Worm (Caenorhabditis elegans) whole organism, young adult: ENCODE measurements around the gene F39G3.2.

Source experiments
- B0035.1 ChIP-seq: sonication (generic microtip); optimal IDR thresholded peaks from 2 replicates; lab custom pipeline; 2016; ENCODE audit warnings: missing genetic modification characterization, mild to moderate bottlenecking, missing compliant biosample characterization, missing genotype, missing genetic modification reagents
- B0336.3 ChIP-seq: fragments of 200-800 bp; sonication (Bioruptor generic); IDR thresholded peaks from 2 replicates; pipeline ENCODE4 v1.3.6; 2022; ENCODE audit warnings: missing genetic modification characterization, missing compliant biosample characterization
- C17E4.6 ChIP-seq: fragments of 200-800 bp; sonication (Bioruptor generic); IDR thresholded peaks from 2 replicates; pipeline ENCODE4 v1.3.6; 2022; ENCODE audit warnings: missing genetic modification reagents, missing genetic modification characterization, missing compliant biosample characterization
- F10E7.11 ChIP-seq: sonication (generic microtip); optimal IDR thresholded peaks from 2 replicates; lab custom pipeline; 2017; ENCODE audit warnings: mild to moderate bottlenecking, missing genetic modification characterization, moderate library complexity, missing compliant biosample characterization
- F33H1.4 ChIP-seq: fragments of 200-800 bp; sonication (Bioruptor generic); IDR thresholded peaks from 2 replicates; pipeline ENCODE4 v1.3.6; 2022; ENCODE audit warnings: missing genetic modification reagents, missing genetic modification characterization, missing compliant biosample characterization
- F39B2.1 ChIP-seq: fragments of 200-800 bp; sonication (Bioruptor generic); IDR thresholded peaks from 2 replicates; pipeline ENCODE4 v1.3.6; 2022; ENCODE audit warnings: missing genetic modification reagents, missing genetic modification characterization, missing compliant biosample characterization
- F49E8.2 ChIP-seq: sonication (generic microtip); optimal IDR thresholded peaks from 3 replicates; lab custom pipeline; 2017; ENCODE audit warnings: missing genetic modification characterization, mild to moderate bottlenecking, missing compliant biosample characterization, antibody characterized with exemption, moderate library complexity; ENCODE audit not compliant: insufficient read depth
- K11D2.4 ChIP-seq: fragments of 200-800 bp; sonication (Bioruptor generic); IDR thresholded peaks from 2 replicates; pipeline ENCODE4 v1.3.6; 2022; ENCODE audit warnings: missing genetic modification reagents, missing genetic modification characterization, missing compliant biosample characterization
- T26A5.8 ChIP-seq: sonication (generic microtip); optimal IDR thresholded peaks from 2 replicates; lab custom pipeline; 2016; ENCODE audit warnings: missing genetic modification characterization, missing compliant biosample characterization
- Y53G8AR.9 ChIP-seq: fragments of 200-800 bp; sonication (Bioruptor generic); conservative IDR thresholded peaks from 2 replicates; pipeline ENCODE4 v1.3.6; 2022; ENCODE audit warnings: missing genetic modification reagents, missing genetic modification characterization, missing compliant biosample characterization
- Y56A3A.18 ChIP-seq: fragments of 200-800 bp; sonication (Bioruptor generic); IDR thresholded peaks from 2 replicates; pipeline ENCODE4 v1.3.6; 2022; ENCODE audit warnings: missing genetic modification reagents, missing genetic modification characterization, missing compliant biosample characterization
- Y95B8A.8 ChIP-seq: fragments of 200-800 bp; sonication (Bioruptor generic); IDR thresholded peaks from 2 replicates; pipeline ENCODE4 v1.3.6; 2022; ENCODE audit warnings: missing genetic modification reagents, missing genetic modification characterization, missing compliant biosample characterization
- ama-1 ChIP-seq, 3 experiments: fragments of 150-350 bp in 1 of 3; sonication (generic microtip) in 2 of 3; optimal IDR thresholded peaks; 2 replicates each; lab custom pipeline; 2014 to 2018; ENCODE audit warnings: missing biosample characterization in 2 of 3, missing genetic modification characterization in 2 of 3, missing genetic modification reagents in 2 of 3
- ceh-58 ChIP-seq: fragments of 200-800 bp; sonication (Bioruptor generic); IDR thresholded peaks from 2 replicates; pipeline ENCODE4 v1.3.6; 2022; ENCODE audit warnings: missing genetic modification characterization, missing compliant biosample characterization
- ceh-91 ChIP-seq: fragments of 200-800 bp; sonication (Bioruptor generic); IDR thresholded peaks from 2 replicates; pipeline ENCODE4 v1.3.6; 2022; ENCODE audit warnings: missing genetic modification reagents, missing genetic modification characterization, missing compliant biosample characterization
- dpff-1 ChIP-seq: sonication (generic microtip); optimal IDR thresholded peaks from 2 replicates; lab custom pipeline; 2017; ENCODE audit warnings: mild to moderate bottlenecking, missing genetic modification characterization, missing compliant biosample characterization
- dpl-1 ChIP-seq: fragments of 150-350 bp; optimal IDR thresholded peaks from 2 replicates; lab custom pipeline; 2014; ENCODE audit warnings: missing biosample characterization, missing genetic modification reagents, missing genetic modification characterization
- efl-1 ChIP-seq: fragments of 150-350 bp; optimal IDR thresholded peaks from 2 replicates; lab custom pipeline; 2014; ENCODE audit warnings: missing biosample characterization, missing genetic modification reagents, missing genetic modification characterization
- egrh-3 ChIP-seq: fragments of 200-800 bp; sonication (Bioruptor generic); IDR thresholded peaks from 2 replicates; pipeline ENCODE4 v1.3.6; 2022; ENCODE audit warnings: missing genetic modification reagents, missing genetic modification characterization, missing compliant biosample characterization
- fkh-3 ChIP-seq: sonication (generic microtip); optimal IDR thresholded peaks from 2 replicates; lab custom pipeline; 2016; ENCODE audit warnings: mild to moderate bottlenecking, missing genetic modification characterization, missing compliant biosample characterization
- him-1 ChIP-seq: sonication (generic microtip); optimal IDR thresholded peaks from 2 replicates; lab custom pipeline; 2016; ENCODE audit warnings: missing genotype, missing genetic modification reagents, missing genetic modification characterization, missing compliant biosample characterization
- hmg-20 ChIP-seq: fragments of 200-800 bp; sonication (Bioruptor generic); IDR thresholded peaks from 2 replicates; pipeline ENCODE4 v1.3.6; 2022; ENCODE audit warnings: missing genetic modification reagents, missing genetic modification characterization, missing compliant biosample characterization
- hsf-1 ChIP-seq: fragments of 200-800 bp; sonication (Bioruptor generic); IDR thresholded peaks from 2 replicates; pipeline ENCODE4 v1.3.6; 2022; ENCODE audit warnings: missing genetic modification reagents, missing genetic modification characterization, missing compliant biosample characterization
- lag-1 ChIP-seq: fragments of 200-800 bp; sonication (Bioruptor generic); IDR thresholded peaks from 2 replicates; pipeline ENCODE4 v1.3.6; 2022; ENCODE audit warnings: missing genetic modification reagents, missing genetic modification characterization, missing compliant biosample characterization
- lin-35 ChIP-seq, 3 experiments: fragments of 150-350 bp in 2 of 3; sonication (generic microtip) in 1 of 3; optimal IDR thresholded peaks; 2 replicates each; lab custom pipeline; 2014 to 2018; ENCODE audit warnings: missing biosample characterization in 3 of 3, missing genetic modification characterization in 3 of 3, missing genetic modification reagents in 3 of 3
- lin-54 ChIP-seq: fragments of 200-800 bp; sonication (Bioruptor generic); optimal IDR thresholded peaks from 2 replicates; lab custom pipeline; 2018; ENCODE audit warnings: mild to moderate bottlenecking, missing genetic modification characterization, missing compliant biosample characterization
- lir-1 ChIP-seq: fragments of 200-800 bp; sonication (Bioruptor generic); conservative IDR thresholded peaks from 2 replicates; pipeline ENCODE4 v1.3.6; 2022; ENCODE audit warnings: missing genetic modification reagents, missing genetic modification characterization, missing compliant biosample characterization
- madf-10 ChIP-seq: sonication (generic microtip); optimal IDR thresholded peaks from 2 replicates; lab custom pipeline; 2016; ENCODE audit warnings: mild to moderate bottlenecking, missing genetic modification characterization, missing compliant biosample characterization
- madf-3 ChIP-seq: fragments of 200-800 bp; sonication (Bioruptor generic); IDR thresholded peaks from 2 replicates; pipeline ENCODE4 v1.3.6; 2022; ENCODE audit warnings: missing genetic modification reagents, missing genetic modification characterization, missing compliant biosample characterization
- madf-6 ChIP-seq: fragments of 200-800 bp; sonication (Bioruptor generic); IDR thresholded peaks from 2 replicates; pipeline ENCODE4 v1.3.6; 2022; ENCODE audit warnings: missing genetic modification reagents, missing genetic modification characterization, missing compliant biosample characterization
- madf-8 ChIP-seq: fragments of 200-800 bp; sonication (Bioruptor generic); conservative IDR thresholded peaks from 2 replicates; pipeline ENCODE4 v1.3.6; 2022; ENCODE audit warnings: missing genetic modification reagents, missing genetic modification characterization, missing compliant biosample characterization
- mcd-1 ChIP-seq: fragments of 200-800 bp; sonication (Bioruptor generic); IDR thresholded peaks from 2 replicates; pipeline ENCODE4 v1.3.6; 2022; ENCODE audit warnings: missing genetic modification reagents, missing genetic modification characterization, missing compliant biosample characterization
- nhr-179 ChIP-seq: sonication (generic microtip); optimal IDR thresholded peaks from 2 replicates; lab custom pipeline; 2016; ENCODE audit warnings: mild to moderate bottlenecking, missing genetic modification characterization, missing compliant biosample characterization
- nhr-27 ChIP-seq: fragments of 200-800 bp; sonication (Bioruptor generic); optimal IDR thresholded peaks from 2 replicates; lab custom pipeline; 2018; ENCODE audit warnings: mild to moderate bottlenecking, missing genetic modification characterization, moderate library complexity, missing compliant biosample characterization
- sea-2 ChIP-seq: fragments of 200-800 bp; sonication (Bioruptor generic); IDR thresholded peaks from 2 replicates; pipeline ENCODE4 v1.3.6; 2022; ENCODE audit warnings: missing genetic modification characterization, missing compliant biosample characterization
- snpc-1.1 ChIP-seq: sonication (generic microtip); optimal IDR thresholded peaks from 2 replicates; lab custom pipeline; 2017; ENCODE audit warnings: missing genetic modification characterization, mild to moderate bottlenecking, missing compliant biosample characterization, antibody characterized with exemption, moderate library complexity, missing genotype, missing genetic modification reagents; ENCODE audit not compliant: insufficient read depth
- snpc-4 ChIP-seq, 5 experiments: fragments of 150-350 bp in 1 of 5; sonication (generic microtip) in 4 of 5; optimal IDR thresholded peaks; 2 replicates each; lab custom pipeline; 2014 to 2018; ENCODE audit warnings: missing genetic modification characterization in 5 of 5, missing biosample characterization in 3 of 5, antibody characterized with exemption in 2 of 5, mild to moderate bottlenecking in 2 of 5, missing compliant biosample characterization in 2 of 5, missing genotype in 2 of 5, moderate library complexity in 2 of 5, missing genetic modification reagents in 1 of 5
- somi-1 ChIP-seq: fragments of 200-800 bp; sonication (Bioruptor generic); optimal IDR thresholded peaks from 2 replicates; lab custom pipeline; 2018; ENCODE audit warnings: mild to moderate bottlenecking, missing genetic modification characterization, missing compliant biosample characterization
- sptf-2 ChIP-seq: fragments of 200-800 bp; sonication (Bioruptor generic); optimal IDR thresholded peaks from 2 replicates; lab custom pipeline; 2018; ENCODE audit warnings: mild to moderate bottlenecking, missing genetic modification characterization, missing compliant biosample characterization
- xnd-1 ChIP-seq: sonication (generic microtip); optimal IDR thresholded peaks from 2 replicates; lab custom pipeline; 2016; ENCODE audit warnings: missing genotype, missing genetic modification reagents, missing genetic modification characterization, missing compliant biosample characterization
- ztf-28 ChIP-seq: fragments of 200-800 bp; sonication (Bioruptor generic); IDR thresholded peaks from 2 replicates; pipeline ENCODE4 v1.3.6; 2022; ENCODE audit warnings: missing genetic modification reagents, missing genetic modification characterization, missing compliant biosample characterization

The F39G3.2 gene

ce11 chrV:4755308-4756029 is 17.8 kb downstream of the F39G3.2 start, which contains the start of gene pgl-3 (continued):
- TF ChIP-seq madf-6 (GFP tag; lab: Robert Waterston, UW) (peak; percentile 70), madf-3 (peak; percentile 77; the same call in 1 of the 2 replicates), ama-1 (optimal IDR thresholded peaks at IDR 0.05; lab: Kevin White, UChicago) (no peak), ama-1 (GFP tag; optimal IDR thresholded peaks at IDR 0.05; lab: Kevin White, UChicago) (no peak), efl-1 (GFP tag; lab: Kevin White, UChicago) (peak; percentile 47), him-1 (tag; lab: Kevin White, UChicago) (peak; percentile 46), lin-54 (GFP tag; lab: Kevin White, UChicago) (peak; percentile 52), dpl-1 (GFP tag; lab: Kevin White, UChicago) (peak; percentile 22), snpc-1.1 (tag; lab: Kevin White, UChicago) (peak; percentile 18), ceh-91 (GFP tag; lab: Robert Waterston, UW) (peak; percentile 45; the same call in 1 of the 2 replicates), madf-10 (tag; lab: Kevin White, UChicago) (no peak), F10E7.11 (tag; lab: Kevin White, UChicago) (no peak), Y56A3A.18 (GFP tag; lab: Robert Waterston, UW) (peak; percentile 42; the same call in 1 of the 2 replicates), ztf-28 (no peak), xnd-1 (tag; lab: Kevin White, UChicago) (peak; percentile 42), F39B2.1 (GFP tag; lab: Robert Waterston, UW) (peak; percentile 73), snpc-4 (GFP tag; optimal IDR thresholded peaks at IDR 0.05; lab: Kevin White, UChicago) (peak; percentile 24), snpc-4 (tag; optimal IDR thresholded peaks at IDR 0.05; lab: Kevin White, UChicago) (no peak), sea-2 (GFP tag; lab: Robert Waterston, UW) (no peak), lag-1 (no peak), hsf-1 (GFP tag; lab: Robert Waterston, UW) (peak; percentile 83), Y95B8A.8 (GFP tag; lab: Robert Waterston, UW) (peak; percentile 90; the same call in 1 of the 2 replicates), B0336.3 (peak; percentile 48; the same call in 1 of the 2 replicates), sptf-2 (GFP tag; lab: Kevin White, UChicago) (no peak), F33H1.4 (GFP tag; lab: Robert Waterston, UW) (peak; percentile 72)

- TF ChIP-seq hmg-20 (GFP tag; lab: Robert Waterston, UW) (0 out of 2 replicates have a peak, but pooled peaks have one; percentile 14), egrh-3 (GFP tag; lab: Robert Waterston, UW) (peak; percentile 39; the same call in 1 of the 2 replicates), ztf-28 (no peak), K11D2.4 (GFP tag; lab: Robert Waterston, UW) (no peak), dpff-1 (no peak), mcd-1 (no peak), Y53G8AR.9 (GFP tag; lab: Robert Waterston, UW) (0 out of 2 replicates have a peak, but pooled peaks have one; percentile 56), ceh-91 (GFP tag; lab: Robert Waterston, UW) (no peak)
Observed at ce11 chrV:4758019-4758418, 20.4 kb downstream of the F39G3.2 start.

- no peak for TF ChIP-seq madf-8 (GFP tag; lab: Robert Waterston, UW)
- TF ChIP-seq B0035.1 (tag; lab: Kevin White, UChicago), result no peak
- TF ChIP-seq F33H1.4 (GFP tag; lab: Robert Waterston, UW), result 0 out of 2 replicates have a peak, but pooled peaks have one; percentile 21
- no peak for TF ChIP-seq C17E4.6 (GFP tag; lab: Robert Waterston, UW)
- TF ChIP-seq hmg-20 (GFP tag; lab: Robert Waterston, UW), result 0 out of 2 replicates have a peak, but pooled peaks have one; percentile 3
- TF ChIP-seq ceh-58 (GFP tag; lab: Robert Waterston, UW), result no peak
- TF ChIP-seq madf-6 (GFP tag; lab: Robert Waterston, UW), result peak; percentile 63
- no peak for TF ChIP-seq lir-1
- TF ChIP-seq nhr-179, result no peak
- no peak for TF ChIP-seq xnd-1 (tag; lab: Kevin White, UChicago)
- no peak for TF ChIP-seq lin-54 (GFP tag; lab: Kevin White, UChicago)
- TF ChIP-seq ama-1 (optimal IDR thresholded peaks at IDR 0.05; lab: Kevin White, UChicago), result no peak
- TF ChIP-seq ama-1 (GFP tag; optimal IDR thresholded peaks at IDR 0.05; lab: Kevin White, UChicago), result peak in 1 of 2 experiments; percentile 37
- TF ChIP-seq T26A5.8 (tag; lab: Kevin White, UChicago), result peak; percentile 2
- TF ChIP-seq lin-35 (GFP tag; optimal IDR thresholded peaks at IDR 0.05; lab: Kevin White, UChicago), result peak in 1 of 3 experiments; percentile 17
- TF ChIP-seq nhr-27 (tag; lab: Kevin White, UChicago), result no peak
- TF ChIP-seq somi-1 (GFP tag; lab: Kevin White, UChicago), result no peak
- peak; percentile 79 for TF ChIP-seq Y53G8AR.9 (GFP tag; lab: Robert Waterston, UW)
- peak; percentile 76; the same call in 1 of the 2 replicates for TF ChIP-seq F39B2.1 (GFP tag; lab: Robert Waterston, UW)
- TF ChIP-seq Y95B8A.8 (GFP tag; lab: Robert Waterston, UW), result 0 out of 2 replicates have a peak, but pooled peaks have one; percentile 39
- TF ChIP-seq fkh-3 (tag; lab: Kevin White, UChicago), result no peak
- TF ChIP-seq F49E8.2 (tag; lab: Kevin White, UChicago), result peak; percentile 15
Observed at ce11 chrV:4758540-4758939, 20.9 kb downstream of the F39G3.2 start.
